Worm (Caenorhabditis elegans) whole organism, L2 larva: ENCODE results near the gene ZK470.14.

Experiments used
- C34F6.9 ChIP-seq: fragments of 150-350 bp; optimal IDR thresholded peaks from 2 replicates; lab custom pipeline; 2014; ENCODE audit warnings: missing biosample characterization, missing genetic modification characterization
- F13H6.1 ChIP-seq: sonication (generic microtip); optimal IDR thresholded peaks from 2 replicates; lab custom pipeline; 2016; ENCODE audit warnings: missing genetic modification characterization, missing compliant biosample characterization
- R02D3.7 ChIP-seq: fragments of 150-350 bp; optimal IDR thresholded peaks from 2 replicates; lab custom pipeline; 2014; ENCODE audit warnings: missing biosample characterization, missing genetic modification characterization
- Y55F3AM.14 ChIP-seq: fragments of 200-800 bp; sonication (Bioruptor generic); optimal IDR thresholded peaks from 2 replicates; lab custom pipeline; 2018; ENCODE audit warnings: mild to moderate bottlenecking, missing genetic modification characterization, missing compliant biosample characterization
- alr-1 ChIP-seq: fragments of 150-350 bp; optimal IDR thresholded peaks from 2 replicates; lab custom pipeline; 2014; ENCODE audit warnings: missing biosample characterization, missing genetic modification characterization
- aly-2 ChIP-seq: fragments of 150-350 bp; optimal IDR thresholded peaks from 2 replicates; lab custom pipeline; 2014; ENCODE audit warnings: missing biosample characterization, missing genetic modification characterization
- ama-1 ChIP-seq: fragments of 150-350 bp; optimal IDR thresholded peaks from 2 replicates; lab custom pipeline; 2018; ENCODE audit warnings: inconsistent platforms
- blmp-1 ChIP-seq: sonication (generic microtip); optimal IDR thresholded peaks from 2 replicates; lab custom pipeline; 2017; ENCODE audit warnings: missing genetic modification characterization, mild to moderate bottlenecking, missing compliant biosample characterization, antibody characterized with exemption, moderate library complexity; ENCODE audit not compliant: insufficient read depth
- ceh-16 ChIP-seq: fragments of 150-350 bp; optimal IDR thresholded peaks from 2 replicates; lab custom pipeline; 2014; ENCODE audit warnings: missing biosample characterization, missing genetic modification characterization
- ceh-82 ChIP-seq: fragments of 150-350 bp; optimal IDR thresholded peaks from 2 replicates; lab custom pipeline; 2014; ENCODE audit warnings: missing biosample characterization, missing genetic modification characterization
- crh-2 ChIP-seq: sonication (generic microtip); optimal IDR thresholded peaks from 2 replicates; lab custom pipeline; 2017; ENCODE audit warnings: missing biosample characterization, missing genetic modification characterization
- elt-3 ChIP-seq: sonication (generic microtip); optimal IDR thresholded peaks from 2 replicates; lab custom pipeline; 2017; ENCODE audit warnings: missing biosample characterization, missing genetic modification characterization
- fos-1 ChIP-seq: fragments of 150-350 bp; optimal IDR thresholded peaks from 2 replicates; lab custom pipeline; 2014; ENCODE audit warnings: missing biosample characterization, missing genetic modification characterization
- lin-11 ChIP-seq: fragments of 150-350 bp; sonication (generic microtip); optimal IDR thresholded peaks from 2 replicates; lab custom pipeline; 2014; ENCODE audit warnings: missing biosample characterization, missing genetic modification characterization, inconsistent platforms, mixed read lengths
- lin-13 ChIP-seq: fragments of 150-350 bp; optimal IDR thresholded peaks from 2 replicates; lab custom pipeline; 2014; ENCODE audit warnings: missing biosample characterization, missing genetic modification reagents, missing genetic modification characterization
- lin-39 ChIP-seq: fragments of 150-350 bp; optimal IDR thresholded peaks from 2 replicates; lab custom pipeline; 2014; ENCODE audit warnings: missing biosample characterization, missing genetic modification reagents, missing genetic modification characterization
- lsy-2 ChIP-seq, 2 experiments: fragments of 150-350 bp in 1 of 2; sonication (generic microtip) in 1 of 2; optimal IDR thresholded peaks; 2 replicates each; lab custom pipeline; 2014 to 2017; ENCODE audit warnings: missing biosample characterization in 2 of 2, missing genetic modification characterization in 2 of 2
- mab-5 ChIP-seq: fragments of 150-350 bp; optimal IDR thresholded peaks from 2 replicates; lab custom pipeline; 2014; ENCODE audit warnings: missing biosample characterization, missing genetic modification characterization
- mbf-1 ChIP-seq: sonication (generic microtip); optimal IDR thresholded peaks from 2 replicates; lab custom pipeline; 2017; ENCODE audit warnings: missing biosample characterization, missing genetic modification characterization
- mdl-1 ChIP-seq, 2 experiments: fragments of 150-350 bp in 1 of 2; sonication (generic microtip) in 1 of 2; optimal IDR thresholded peaks; 2 replicates each; lab custom pipeline; 2017; ENCODE audit warnings: missing biosample characterization in 2 of 2, missing genetic modification characterization in 2 of 2
- nhr-10 ChIP-seq: sonication (generic microtip); optimal IDR thresholded peaks from 2 replicates; lab custom pipeline; 2017; ENCODE audit warnings: missing biosample characterization, missing genetic modification characterization
- nhr-11 ChIP-seq: fragments of 150-350 bp; optimal IDR thresholded peaks from 2 replicates; lab custom pipeline; 2014; ENCODE audit warnings: missing biosample characterization, missing genetic modification characterization
- nhr-12 ChIP-seq: fragments of 150-350 bp; optimal IDR thresholded peaks from 2 replicates; lab custom pipeline; 2014; ENCODE audit warnings: missing biosample characterization, missing genetic modification characterization
- nhr-129 ChIP-seq: fragments of 150-350 bp; optimal IDR thresholded peaks from 2 replicates; lab custom pipeline; 2014; ENCODE audit warnings: missing biosample characterization, missing genetic modification characterization
- nhr-21 ChIP-seq: fragments of 150-350 bp; optimal IDR thresholded peaks from 2 replicates; lab custom pipeline; 2014; ENCODE audit warnings: missing biosample characterization, missing genetic modification characterization
- nhr-23 ChIP-seq: fragments of 150-350 bp; optimal IDR thresholded peaks from 2 replicates; lab custom pipeline; 2014; ENCODE audit warnings: missing biosample characterization, missing genetic modification reagents, missing genetic modification characterization
- nhr-237 ChIP-seq: fragments of 150-350 bp; optimal IDR thresholded peaks from 2 replicates; lab custom pipeline; 2014; ENCODE audit warnings: missing biosample characterization, missing genetic modification characterization
- nhr-25 ChIP-seq: fragments of 150-350 bp; sonication (generic microtip); optimal IDR thresholded peaks from 3 replicates; lab custom pipeline; 2014; ENCODE audit warnings: missing biosample characterization, missing genetic modification characterization
- nhr-6 ChIP-seq: fragments of 150-350 bp; optimal IDR thresholded peaks from 2 replicates; lab custom pipeline; 2014; ENCODE audit warnings: missing biosample characterization, missing genetic modification characterization
- nhr-77 ChIP-seq: fragments of 150-350 bp; optimal IDR thresholded peaks from 2 replicates; lab custom pipeline; 2014; ENCODE audit warnings: missing biosample characterization, missing genetic modification characterization
- peb-1 ChIP-seq: fragments of 150-350 bp; optimal IDR thresholded peaks from 2 replicates; lab custom pipeline; 2014; ENCODE audit warnings: missing biosample characterization, missing genetic modification characterization
- skn-1 ChIP-seq: sonication (generic microtip); optimal IDR thresholded peaks from 2 replicates; lab custom pipeline; 2017; ENCODE audit warnings: missing biosample characterization, missing genetic modification characterization
- sma-3 ChIP-seq: sonication (generic microtip); optimal IDR thresholded peaks from 2 replicates; lab custom pipeline; 2016; ENCODE audit warnings: missing genetic modification reagents, missing genetic modification characterization, missing compliant biosample characterization
- sma-9 ChIP-seq, 2 experiments: fragments of 150-350 bp in 1 of 2; sonication (generic microtip) in 1 of 2; optimal IDR thresholded peaks; 2 replicates each; lab custom pipeline; 2014 to 2016; ENCODE audit warnings: missing genetic modification characterization in 2 of 2, mild to moderate bottlenecking in 1 of 2, missing biosample characterization in 1 of 2, missing compliant biosample characterization in 1 of 2, missing genetic modification reagents in 1 of 2, moderate library complexity in 1 of 2
- snpc-4 ChIP-seq: fragments of 150-350 bp; optimal IDR thresholded peaks from 2 replicates; lab custom pipeline; 2014; ENCODE audit warnings: missing biosample characterization, missing genetic modification characterization
- unc-39 ChIP-seq: fragments of 150-350 bp; optimal IDR thresholded peaks from 2 replicates; lab custom pipeline; 2014; ENCODE audit warnings: missing biosample characterization, missing genetic modification characterization
- unc-55 ChIP-seq: fragments of 150-350 bp; sonication (generic microtip); optimal IDR thresholded peaks from 3 replicates; lab custom pipeline; 2014; ENCODE audit warnings: missing biosample characterization, missing genetic modification reagents, missing genetic modification characterization
- zag-1 ChIP-seq: fragments of 150-350 bp; optimal IDR thresholded peaks from 2 replicates; lab custom pipeline; 2014; ENCODE audit warnings: missing biosample characterization, missing genetic modification characterization
- ztf-1 ChIP-seq: fragments of 200-800 bp; sonication (Bioruptor generic); conservative IDR thresholded peaks from 2 replicates; pipeline ENCODE4 v1.3.6; 2022; ENCODE audit warnings: missing genetic modification characterization, missing compliant biosample characterization
- ztf-11 ChIP-seq: sonication (generic microtip); optimal IDR thresholded peaks from 2 replicates; lab custom pipeline; 2017; ENCODE audit warnings: missing biosample characterization, missing genetic modification characterization
- ztf-4 ChIP-seq: fragments of 150-350 bp; optimal IDR thresholded peaks from 2 replicates; lab custom pipeline; 2014; ENCODE audit warnings: missing biosample characterization, missing genetic modification characterization

ZK470.14 gene

ce11 chrX:4147600-4148448 is 19.4 kb upstream of the ZK470.14 start (continued):
- TF ChIP-seq nhr-21, result peak; percentile 46
- no peak for TF ChIP-seq zag-1 (tag; lab: Kevin White, UChicago)

DNA sequence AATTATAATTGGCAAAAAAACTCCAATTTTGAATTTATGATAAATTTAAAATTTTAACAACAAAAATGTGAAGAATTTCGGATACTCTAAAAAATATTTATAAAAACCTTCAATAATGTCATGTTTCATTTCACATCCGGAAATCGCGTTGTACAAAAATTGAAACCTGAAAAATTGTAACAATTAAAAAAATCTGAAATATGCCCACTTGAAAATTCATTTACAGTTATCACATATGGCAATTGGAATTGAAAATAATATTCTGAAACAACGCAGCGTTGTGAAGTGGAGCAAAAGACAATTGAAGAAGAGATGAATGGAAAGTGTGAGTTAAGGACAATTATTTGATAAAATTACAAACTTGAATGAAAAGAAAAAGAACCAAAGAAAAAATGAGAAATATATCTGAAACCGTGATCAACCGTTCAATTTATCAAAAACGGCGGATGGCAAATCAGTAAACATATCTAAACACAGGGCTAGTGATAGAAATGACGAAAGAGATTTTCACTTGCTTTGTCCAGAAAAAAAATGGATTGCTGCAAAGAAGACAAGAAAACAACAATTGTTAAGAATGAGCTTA is 18.7 kb upstream of the ZK470.14 start:
- TF ChIP-seq skn-1 (tag; lab: Kevin White, UChicago), result no peak
- no peak for TF ChIP-seq lsy-2 (tag; optimal IDR thresholded peaks at IDR 0.05; lab: Kevin White, UChicago)
- no peak for TF ChIP-seq nhr-11
- TF ChIP-seq nhr-10, result no peak
- no peak for TF ChIP-seq nhr-23 (tag; lab: Kevin White, UChicago)
- TF ChIP-seq ama-1, result no peak
- no peak for TF ChIP-seq crh-2
- no peak for TF ChIP-seq ztf-1
- no peak for TF ChIP-seq R02D3.7 (tag; lab: Kevin White, UChicago)
- TF ChIP-seq unc-55 (GFP tag; lab: Kevin White, UChicago), result no peak
- no peak for TF ChIP-seq nhr-237 (tag; lab: Kevin White, UChicago)
- TF ChIP-seq nhr-12 (tag; lab: Kevin White, UChicago), result no peak
- TF ChIP-seq nhr-25 (tag; lab: Kevin White, UChicago), result no peak
- no peak for TF ChIP-seq peb-1
- no peak for TF ChIP-seq aly-2 (tag; lab: Kevin White, UChicago)
- TF ChIP-seq nhr-129 (tag; lab: Kevin White, UChicago), result no peak

ce11 chrX:4151206-4151605 is 16.0 kb upstream of the ZK470.14 start:
- peak; percentile 13 for TF ChIP-seq Y55F3AM.14 (GFP tag; lab: Kevin White, UChicago)
- no peak for TF ChIP-seq nhr-237 (tag; lab: Kevin White, UChicago)
- TF ChIP-seq ztf-1, result no peak
- no peak for TF ChIP-seq alr-1 (tag; lab: Kevin White, UChicago)

ce11 chrX:4153343-4153742 is 13.9 kb upstream of the ZK470.14 start, which contains the start of gene nck-1:
Gene nck-1 (minus strand): TSS chrX:4153443.
- TF ChIP-seq ztf-4 (tag; lab: Kevin White, UChicago), result no peak
- TF ChIP-seq elt-3 (tag; lab: Kevin White, UChicago), result no peak
- TF ChIP-seq mab-5 (tag; lab: Kevin White, UChicago), result no peak
- no peak for TF ChIP-seq sma-3 (GFP tag; lab: Kevin White, UChicago)
- TF ChIP-seq mbf-1 (tag; lab: Kevin White, UChicago), result no peak
- TF ChIP-seq ztf-11, result no peak
- TF ChIP-seq nhr-6, result no peak
- TF ChIP-seq C34F6.9 (tag; lab: Kevin White, UChicago), result no peak
- no peak for TF ChIP-seq nhr-10
- TF ChIP-seq sma-9 (GFP tag; optimal IDR thresholded peaks at IDR 0.05; lab: Kevin White, UChicago), result no peak
- TF ChIP-seq sma-9 (tag; optimal IDR thresholded peaks at IDR 0.05; lab: Kevin White, UChicago), result no peak
- no peak for TF ChIP-seq nhr-23 (tag; lab: Kevin White, UChicago)
- TF ChIP-seq lin-39 (tag; lab: Kevin White, UChicago), result no peak
- no peak for TF ChIP-seq nhr-77 (tag; lab: Kevin White, UChicago)
- no peak for TF ChIP-seq fos-1 (tag; lab: Kevin White, UChicago)
- TF ChIP-seq ama-1, result no peak
- no peak for TF ChIP-seq peb-1

- TF ChIP-seq aly-2 (tag; lab: Kevin White, UChicago), result no peak
- peak; percentile 50 for TF ChIP-seq zag-1 (tag; lab: Kevin White, UChicago)
- TF ChIP-seq Y55F3AM.14 (GFP tag; lab: Kevin White, UChicago), result no peak
- no peak for TF ChIP-seq ama-1
- TF ChIP-seq F13H6.1 (tag; lab: Kevin White, UChicago), result peak; percentile 12
- TF ChIP-seq C34F6.9 (tag; lab: Kevin White, UChicago), result peak; percentile 5
- TF ChIP-seq fos-1 (tag; lab: Kevin White, UChicago), result no peak
- TF ChIP-seq ceh-82 (tag; lab: Kevin White, UChicago), result no peak
- no peak for TF ChIP-seq skn-1 (tag; lab: Kevin White, UChicago)
- TF ChIP-seq elt-3 (tag; lab: Kevin White, UChicago), result no peak
- TF ChIP-seq unc-39, result no peak
- TF ChIP-seq blmp-1, result no peak
- TF ChIP-seq nhr-21, result no peak
- no peak for TF ChIP-seq lin-13 (GFP tag; lab: Kevin White, UChicago)
- no peak for TF ChIP-seq unc-55 (GFP tag; lab: Kevin White, UChicago)
- no peak for TF ChIP-seq alr-1 (tag; lab: Kevin White, UChicago)
- TF ChIP-seq mdl-1 (tag; optimal IDR thresholded peaks at IDR 0.05; lab: Kevin White, UChicago), result peak in 1 of 2 experiments; percentile 12
- TF ChIP-seq snpc-4 (tag; lab: Kevin White, UChicago), result no peak
- TF ChIP-seq sma-3 (GFP tag; lab: Kevin White, UChicago), result no peak
- no peak for TF ChIP-seq ceh-16 (tag; lab: Kevin White, UChicago)
- no peak for TF ChIP-seq R02D3.7 (tag; lab: Kevin White, UChicago)
- no peak for TF ChIP-seq nhr-12 (tag; lab: Kevin White, UChicago)
- TF ChIP-seq mab-5 (tag; lab: Kevin White, UChicago), result peak; percentile 51
- no peak for TF ChIP-seq nhr-11
- TF ChIP-seq nhr-23 (tag; lab: Kevin White, UChicago), result no peak
- no peak for TF ChIP-seq mbf-1 (tag; lab: Kevin White, UChicago)
- TF ChIP-seq lin-11 (tag; lab: Kevin White, UChicago), result no peak
- TF ChIP-seq nhr-237 (tag; lab: Kevin White, UChicago), result no peak
- no peak for TF ChIP-seq nhr-77 (tag; lab: Kevin White, UChicago)
These were observed 12.5 kb upstream of the ZK470.14 start for ce11 chrX:4154784-4155183.
